Worm (Caenorhabditis elegans): ENCODE data around the gene smf-2.

DNA sequence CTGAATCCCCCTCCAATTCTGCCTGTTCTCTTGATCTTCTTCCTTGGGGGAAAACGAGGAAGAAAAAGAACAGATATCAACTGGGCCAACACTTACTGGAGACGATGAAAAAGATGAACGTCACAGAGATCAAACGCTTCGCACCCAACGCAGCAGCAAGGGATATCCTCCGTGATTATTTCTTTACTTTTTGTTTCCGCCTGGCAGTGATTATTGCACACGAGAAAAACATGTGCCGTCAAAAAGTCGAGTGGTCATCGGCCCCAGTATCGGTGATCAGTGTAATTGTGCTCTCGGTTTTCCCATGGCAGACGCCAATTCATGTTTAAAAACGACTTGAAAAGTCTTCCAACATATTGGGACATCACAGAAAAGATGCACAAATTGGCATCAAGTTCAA is 27.0 kb upstream of the smf-2 start:
- TF ChIP-seq aly-2 (tag; optimal IDR thresholded peaks at IDR 0.05) (no peak), nhr-11 (tag; optimal IDR thresholded peaks at IDR 0.05) (no peak), zag-1 (tag; optimal IDR thresholded peaks at IDR 0.05) (no peak), pha-4 (tag; optimal IDR thresholded peaks at IDR 0.05) (no peak), nhr-28 (tag; optimal IDR thresholded peaks at IDR 0.05) (no peak), tbx-2 (tag; optimal IDR thresholded peaks at IDR 0.05) (no peak), ztf-4 (tag; optimal IDR thresholded peaks at IDR 0.05) (no peak), nhr-237 (tag; optimal IDR thresholded peaks at IDR 0.05) (no peak), unc-62 (GFP tag; optimal IDR thresholded peaks at IDR 0.05) (no peak), skn-1 (tag; optimal IDR thresholded peaks at IDR 0.05) (no peak), ceh-28 (tag; optimal IDR thresholded peaks at IDR 0.05) (peak; percentile 37)
